Worm (Caenorhabditis elegans) whole organism, L3 larva: ENCODE measurements around the gene clx-1.

Experiments
- aly-2 ChIP-seq: fragments of 150-350 bp; optimal IDR thresholded peaks from 2 replicates; lab custom pipeline; 2014; ENCODE audit warnings: missing biosample characterization, missing genetic modification characterization
- ceh-28 ChIP-seq: fragments of 150-350 bp; optimal IDR thresholded peaks from 2 replicates; lab custom pipeline; 2014; ENCODE audit warnings: missing biosample characterization, missing genetic modification reagents, missing genetic modification characterization
- hmg-11 ChIP-seq: sonication (generic microtip); optimal IDR thresholded peaks from 2 replicates; lab custom pipeline; 2016; ENCODE audit warnings: missing genetic modification characterization, missing compliant biosample characterization
- nhr-237 ChIP-seq: fragments of 150-350 bp; optimal IDR thresholded peaks from 2 replicates; lab custom pipeline; 2014; ENCODE audit warnings: missing biosample characterization, missing genetic modification characterization
- nhr-67 ChIP-seq: fragments of 150-350 bp; optimal IDR thresholded peaks from 2 replicates; lab custom pipeline; 2014; ENCODE audit warnings: missing biosample characterization, missing genetic modification characterization
- pha-4 ChIP-seq: fragments of 150-350 bp; optimal IDR thresholded peaks from 2 replicates; lab custom pipeline; 2014; ENCODE audit warnings: missing biosample characterization, missing genetic modification reagents, missing genetic modification characterization
- sea-2 ChIP-seq: fragments of 150-350 bp; sonication (generic microtip); optimal IDR thresholded peaks from 4 replicates; lab custom pipeline; 2014; ENCODE audit warnings: missing biosample characterization, missing genetic modification reagents, missing genetic modification characterization
- ztf-11 ChIP-seq: fragments of 150-350 bp; optimal IDR thresholded peaks from 2 replicates; lab custom pipeline; 2014; ENCODE audit warnings: missing biosample characterization, missing genetic modification characterization

DNA sequence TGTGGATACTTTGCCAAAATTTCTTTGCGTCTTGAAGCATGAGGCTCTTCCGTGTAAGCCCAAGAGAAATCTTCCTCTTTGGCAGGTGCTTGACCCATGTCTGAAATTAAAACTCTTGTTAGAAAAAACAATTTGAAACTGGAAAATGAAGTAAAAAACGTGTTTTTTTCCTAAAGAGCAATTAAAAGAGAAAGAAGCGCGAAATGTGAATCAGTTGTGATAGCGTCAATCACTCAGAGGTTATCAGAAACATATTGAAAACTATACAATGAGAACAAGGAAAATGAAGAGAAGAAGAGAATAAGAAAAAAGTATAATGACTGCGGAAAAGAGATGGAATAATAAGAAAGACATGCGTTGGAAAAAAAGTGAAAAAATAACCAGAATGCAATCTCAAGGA, 27.6 kb upstream of the clx-1 start, which contains the start of gene F33D4.4:
- TF ChIP-seq ztf-11 (no peak), nhr-67 (tag; lab: Kevin White, UChicago) (no peak), nhr-237 (tag; lab: Kevin White, UChicago) (no peak), hmg-11 (no peak), pha-4 (tag; lab: Kevin White, UChicago) (no peak), aly-2 (tag; lab: Kevin White, UChicago) (no peak), ceh-28 (tag; lab: Kevin White, UChicago) (no peak), sea-2 (GFP tag; lab: Kevin White, UChicago) (no peak)
